Fruit fly (Drosophila melanogaster): ENCODE data around the gene Ttc1.
A peak's percentile ranks its signal among the peaks of the same experiment; 100 is the strongest.

Ttc1 gene

DNA sequence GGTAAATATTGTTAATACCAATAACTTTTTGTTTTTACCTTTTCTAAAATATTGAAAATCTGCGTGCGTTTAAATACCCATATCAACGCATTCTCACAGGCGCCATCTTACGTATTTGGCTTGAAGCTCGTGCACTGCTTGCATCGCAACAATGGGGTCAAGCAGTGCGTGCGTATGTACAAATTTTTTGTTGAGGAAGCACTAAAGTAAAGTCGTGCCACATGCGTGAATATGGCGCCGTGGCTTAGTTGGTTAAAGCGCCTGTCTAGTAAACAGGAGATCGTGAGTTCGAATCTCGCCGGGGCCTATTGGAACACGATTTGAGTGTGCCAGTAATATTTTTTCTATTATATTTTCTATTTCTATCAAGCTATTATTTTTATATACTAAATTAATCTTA lies 11.1 kb downstream of the Ttc1 start (continued):
- TF ChIP-seq Hmx (GFP tag; optimal IDR thresholded peaks at IDR 0.05) (no peak), CG14860 (GFP tag; IDR thresholded peaks at IDR 0.05; ENCODE audit: partially characterized antibody) (peak; percentile 52; the same call in 1 of the 3 replicates), Lpt (GFP tag; optimal IDR thresholded peaks at IDR 0.05) (no peak), Usf (GFP tag; optimal IDR thresholded peaks at IDR 0.05) (no peak), org-1 (GFP tag; optimal IDR thresholded peaks at IDR 0.05) (no peak), tio (GFP tag; optimal IDR thresholded peaks at IDR 0.05) (no peak), CG10366 (GFP tag; IDR thresholded peaks at IDR 0.05) (0 out of 2 replicates have a peak, but pooled peaks have one; percentile 20), lmd (GFP tag; IDR thresholded peaks at IDR 0.05) (no peak), ATbp (GFP tag; optimal IDR thresholded peaks at IDR 0.05) (no peak), cwo (GFP tag; optimal IDR thresholded peaks at IDR 0.05) (no peak), CG32767 (GFP tag; IDR thresholded peaks at IDR 0.05) (no peak), nerfin-2 (GFP tag; IDR thresholded peaks at IDR 0.05; ENCODE audit: partially characterized antibody) (peak; percentile 71), caup (GFP tag; optimal IDR thresholded peaks at IDR 0.05; ENCODE audit: severe bottlenecking) (peak; percentile 28), BEAF-32 (GFP tag; optimal IDR thresholded peaks at IDR 0.05) (peak; percentile 3), fd3F (GFP tag; optimal IDR thresholded peaks at IDR 0.05) (no peak), CG8944 (GFP tag; optimal IDR thresholded peaks at IDR 0.05) (peak; percentile 13), Hey (tag; optimal IDR thresholded peaks at IDR 0.05) (no peak), CG4820 (GFP tag; optimal IDR thresholded peaks at IDR 0.05) (peak; percentile 15), tll (GFP tag; optimal IDR thresholded peaks at IDR 0.05) (no peak), CG14965 (GFP tag; optimal IDR thresholded peaks at IDR 0.05; ENCODE audit: borderline replicate concordance) (no peak), CG13287 (GFP tag; IDR thresholded peaks at IDR 0.05; ENCODE audit: partially characterized antibody) (peak; percentile 65; the same call in 1 of the 2 replicates), ftz-f1 (GFP tag; optimal IDR thresholded peaks at IDR 0.05) (peak; percentile 12), sd (tag; optimal IDR thresholded peaks at IDR 0.05) (peak; percentile 70), Sry-β (GFP tag; optimal IDR thresholded peaks at IDR 0.05) (no peak), insv (GFP tag; optimal IDR thresholded peaks at IDR 0.05) (no peak), Six4 (GFP tag; optimal IDR thresholded peaks at IDR 0.05) (no peak), gsb-n (tag; optimal IDR thresholded peaks at IDR 0.05) (peak; percentile 27), Scr (GFP tag; IDR thresholded peaks at IDR 0.05; ENCODE audit: partially characterized antibody) (peak; percentile 54), fu2 (GFP tag; optimal IDR thresholded peaks at IDR 0.05) (no peak), tgo (GFP tag; IDR thresholded peaks at IDR 0.05) (no peak), CG1024 (GFP tag; IDR thresholded peaks at IDR 0.05) (no peak), disco-r (GFP tag; optimal IDR thresholded peaks at IDR 0.05) (no peak), Bdp1 (GFP tag; optimal IDR thresholded peaks at IDR 0.05) (peak; percentile 100), H2.0 (GFP tag; IDR thresholded peaks at IDR 0.05) (peak; percentile 43; the same call in 1 of the 2 replicates), pzg (GFP tag; optimal IDR thresholded peaks at IDR 0.05) (peak; percentile 10), CG18011 (GFP tag; optimal IDR thresholded peaks at IDR 0.05) (no peak), CG13624 (GFP tag; optimal IDR thresholded peaks at IDR 0.05) (peak; percentile 54), dmrt11E (tag; optimal IDR thresholded peaks at IDR 0.05) (peak; percentile 11), crp (GFP tag; optimal IDR thresholded peaks at IDR 0.05) (no peak), nau (GFP tag; optimal IDR thresholded peaks at IDR 0.05) (no peak), CG11695 (GFP tag; IDR thresholded peaks at IDR 0.05) (no peak), Ets65A (GFP tag) (peak; percentile 94), NC2α (GFP tag; optimal IDR thresholded peaks at IDR 0.05) (peak; percentile 51), Hsf (GFP tag; optimal IDR thresholded peaks at IDR 0.05) (peak; percentile 7), kay (GFP tag; optimal IDR thresholded peaks at IDR 0.05) (peak; percentile 19), Fer2 (tag; optimal IDR thresholded peaks at IDR 0.05) (no peak), wdn (GFP tag; IDR thresholded peaks at IDR 0.05) (no peak), schlank (tag; optimal IDR thresholded peaks at IDR 0.05) (no peak), pan (optimal IDR thresholded peaks at IDR 0.05) (no peak), pan (GFP tag; optimal IDR thresholded peaks at IDR 0.05 in 1 of 2, IDR thresholded peaks at IDR 0.05 in 1 of 2) (peak in 1 of 2 experiments; percentile 59)

Data from whole organism, embryonic.